Worm (Caenorhabditis elegans) whole organism, early embryonic: ENCODE measurements around the gene T20D4.3.

Source experiments
- B0310.2 ChIP-seq: sonication (generic microtip); optimal IDR thresholded peaks from 2 replicates; lab custom pipeline; 2016; ENCODE audit warnings: mild to moderate bottlenecking, missing genetic modification characterization, missing compliant biosample characterization
- F13C5.2 ChIP-seq: sonication (generic microtip); optimal IDR thresholded peaks from 2 replicates; lab custom pipeline; 2017; ENCODE audit warnings: mild to moderate bottlenecking, missing genetic modification characterization, inconsistent platforms, missing compliant biosample characterization
- aly-1 ChIP-seq: sonication (generic microtip); optimal IDR thresholded peaks from 2 replicates; lab custom pipeline; 2016; ENCODE audit warnings: missing genetic modification characterization, missing compliant biosample characterization
- ama-1 ChIP-seq: fragments of 150-350 bp; optimal IDR thresholded peaks from 2 replicates; lab custom pipeline; 2014
- ceh-13 ChIP-seq: fragments of 200-800 bp; sonication (Bioruptor generic); optimal IDR thresholded peaks from 2 replicates; lab custom pipeline; 2018; ENCODE audit warnings: mild to moderate bottlenecking, missing genetic modification characterization, missing compliant biosample characterization
- ceh-36 ChIP-seq: sonication (generic microtip); optimal IDR thresholded peaks from 2 replicates; lab custom pipeline; 2016; ENCODE audit warnings: missing genetic modification characterization, inconsistent platforms, missing compliant biosample characterization
- ets-7 ChIP-seq: sonication (generic microtip); optimal IDR thresholded peaks from 2 replicates; lab custom pipeline; 2016; ENCODE audit warnings: missing genotype, missing genetic modification characterization, missing compliant biosample characterization
- flt-1 ChIP-seq: fragments of 200-800 bp; sonication (Bioruptor generic); IDR thresholded peaks from 2 replicates; pipeline ENCODE4 v1.3.6; 2022; ENCODE audit warnings: missing genetic modification characterization, missing compliant biosample characterization
- hmbx-1 ChIP-seq: sonication (generic microtip); optimal IDR thresholded peaks from 2 replicates; lab custom pipeline; 2016; ENCODE audit warnings: mild to moderate bottlenecking, missing genetic modification characterization, missing compliant biosample characterization
- hmg-4 ChIP-seq: fragments of 200-800 bp; sonication (Bioruptor generic); optimal IDR thresholded peaks from 2 replicates; lab custom pipeline; 2018; ENCODE audit warnings: mild to moderate bottlenecking, missing genetic modification characterization, missing compliant biosample characterization
- hnd-1 ChIP-seq: sonication (generic microtip); optimal IDR thresholded peaks from 2 replicates; lab custom pipeline; 2016; ENCODE audit warnings: missing genetic modification characterization, missing compliant biosample characterization
- pes-1 ChIP-seq: fragments of 200-800 bp; sonication (Bioruptor generic); IDR thresholded peaks from 2 replicates; pipeline ENCODE4 v1.3.6; 2022; ENCODE audit warnings: missing genetic modification reagents, missing genetic modification characterization, missing compliant biosample characterization
- scrt-1 ChIP-seq: fragments of 200-800 bp; sonication (Bioruptor generic); IDR thresholded peaks from 2 replicates; pipeline ENCODE4 v1.3.6; 2022; ENCODE audit warnings: missing genetic modification characterization, missing compliant biosample characterization
- sea-1 ChIP-seq: fragments of 200-800 bp; sonication (Bioruptor generic); conservative IDR thresholded peaks from 2 replicates; pipeline ENCODE4 v1.3.6; 2022; ENCODE audit warnings: missing genetic modification characterization, missing compliant biosample characterization
- tbx-11 ChIP-seq: fragments of 200-800 bp; sonication (Bioruptor generic); IDR thresholded peaks from 2 replicates; pipeline ENCODE4 v1.3.6; 2022; ENCODE audit warnings: missing genetic modification characterization, missing compliant biosample characterization
- tbx-37 ChIP-seq: fragments of 200-800 bp; sonication (Bioruptor generic); conservative IDR thresholded peaks from 2 replicates; pipeline ENCODE4 v1.3.6; 2022; ENCODE audit warnings: missing genetic modification reagents, missing genetic modification characterization, missing compliant biosample characterization
- tra-4 ChIP-seq: sonication (generic microtip); optimal IDR thresholded peaks from 2 replicates; lab custom pipeline; 2017; ENCODE audit warnings: missing genetic modification characterization, missing compliant biosample characterization

The T20D4.3 gene

ce11 chrV:3413010-3413409, 5.0 kb upstream of the T20D4.3 start, which contains the start of gene txt-11:
Gene txt-11 (plus strand): TSS chrV:3413310.
- TF ChIP-seq pes-1 (GFP tag; lab: Robert Waterston, UW) (no peak), hmbx-1 (tag; lab: Kevin White, UChicago) (no peak), aly-1 (tag; lab: Kevin White, UChicago) (no peak), tbx-11 (GFP tag; lab: Robert Waterston, UW) (no peak), ceh-13 (no peak), ama-1 (lab: Kevin White, UChicago) (no peak), ceh-36 (tag; lab: Kevin White, UChicago) (no peak), sea-1 (GFP tag; lab: Robert Waterston, UW) (no peak), tra-4 (no peak)

ce11 chrV:3424341-3424740, 6.3 kb downstream of the T20D4.3 start, which contains the start of gene srab-21:
Gene srab-21 (minus strand): TSS chrV:3424441.
- TF ChIP-seq hmg-4 (GFP tag; lab: Kevin White, UChicago) (no peak), tbx-37 (no peak), scrt-1 (GFP tag; lab: Robert Waterston, UW) (no peak), B0310.2 (tag; lab: Kevin White, UChicago) (no peak), ets-7 (no peak), ceh-13 (no peak), pes-1 (GFP tag; lab: Robert Waterston, UW) (no peak), hnd-1 (no peak), flt-1 (GFP tag; lab: Robert Waterston, UW) (no peak), F13C5.2 (tag; lab: Kevin White, UChicago) (no peak), tbx-11 (GFP tag; lab: Robert Waterston, UW) (no peak)

- TF ChIP-seq aly-1 (tag; lab: Kevin White, UChicago) (no peak), ama-1 (lab: Kevin White, UChicago) (no peak), pes-1 (GFP tag; lab: Robert Waterston, UW) (no peak), ceh-36 (tag; lab: Kevin White, UChicago) (no peak), tbx-37 (no peak), F13C5.2 (tag; lab: Kevin White, UChicago) (no peak), scrt-1 (GFP tag; lab: Robert Waterston, UW) (no peak), sea-1 (GFP tag; lab: Robert Waterston, UW) (no peak), tbx-11 (GFP tag; lab: Robert Waterston, UW) (no peak), B0310.2 (tag; lab: Kevin White, UChicago) (no peak), hmbx-1 (tag; lab: Kevin White, UChicago) (no peak), tra-4 (no peak), ceh-13 (no peak)
Measured at ce11 chrV:3426076-3426475, 8.0 kb downstream of the T20D4.3 start, which contains the start of gene srab-22. Gene srab-22 (plus strand): TSS chrV:3426376.

ce11 chrV:3428697-3429096, 10.7 kb downstream of the T20D4.3 start, which contains the start of gene srab-20:
Gene srab-20 (plus strand): TSS chrV:3428997.
- TF ChIP-seq sea-1 (GFP tag; lab: Robert Waterston, UW) (no peak), tra-4 (no peak), tbx-11 (GFP tag; lab: Robert Waterston, UW) (no peak), hnd-1 (no peak), hmbx-1 (tag; lab: Kevin White, UChicago) (no peak), ceh-13 (no peak), pes-1 (GFP tag; lab: Robert Waterston, UW) (no peak), hmg-4 (GFP tag; lab: Kevin White, UChicago) (no peak), ama-1 (lab: Kevin White, UChicago) (no peak), ceh-36 (tag; lab: Kevin White, UChicago) (no peak), F13C5.2 (tag; lab: Kevin White, UChicago) (no peak), flt-1 (GFP tag; lab: Robert Waterston, UW) (no peak)

ce11 chrV:3431535-3431990, 13.5 kb downstream of the T20D4.3 start, which contains the start of the genes T20D4.19 and srj-9:
Gene T20D4.19 (minus strand): TSS chrV:3431635.
Gene srj-9 (plus strand): TSS chrV:3431940.
- no peak for TF ChIP-seq ceh-13
- TF ChIP-seq F13C5.2 (tag; lab: Kevin White, UChicago): no peak
- TF ChIP-seq ama-1 (lab: Kevin White, UChicago): no peak
- no peak for TF ChIP-seq tbx-11 (GFP tag; lab: Robert Waterston, UW)
- TF ChIP-seq aly-1 (tag; lab: Kevin White, UChicago): no peak
- no peak for TF ChIP-seq sea-1 (GFP tag; lab: Robert Waterston, UW)
- no peak for TF ChIP-seq hmg-4 (GFP tag; lab: Kevin White, UChicago)

ce11 chrV:3442609-3443008, 24.6 kb downstream of the T20D4.3 start:
- TF ChIP-seq tra-4 (no peak), scrt-1 (GFP tag; lab: Robert Waterston, UW) (no peak), ets-7 (no peak), ceh-13 (no peak), pes-1 (GFP tag; lab: Robert Waterston, UW) (no peak), tbx-37 (no peak), ceh-36 (tag; lab: Kevin White, UChicago) (no peak), flt-1 (GFP tag; lab: Robert Waterston, UW) (no peak), tbx-11 (GFP tag; lab: Robert Waterston, UW) (no peak), hmbx-1 (tag; lab: Kevin White, UChicago) (no peak), ama-1 (lab: Kevin White, UChicago) (no peak), F13C5.2 (tag; lab: Kevin White, UChicago) (no peak), hnd-1 (no peak), aly-1 (tag; lab: Kevin White, UChicago) (no peak), sea-1 (GFP tag; lab: Robert Waterston, UW) (no peak), hmg-4 (GFP tag; lab: Kevin White, UChicago) (no peak)

ce11 chrV:3444777-3445089, 26.7 kb downstream of the T20D4.3 start, which contains the start of gene cfz-2:
Gene cfz-2 (minus strand): TSS chrV:3444877.
- TF ChIP-seq flt-1 (GFP tag; lab: Robert Waterston, UW) (no peak), hmbx-1 (tag; lab: Kevin White, UChicago) (no peak), hnd-1 (no peak), B0310.2 (tag; lab: Kevin White, UChicago) (no peak), ceh-13 (no peak), ets-7 (no peak), hmg-4 (GFP tag; lab: Kevin White, UChicago) (no peak), aly-1 (tag; lab: Kevin White, UChicago) (no peak)
